Worm (Caenorhabditis elegans) whole organism, late embryonic: ENCODE results near the gene F01D5.2.
A peak's percentile ranks its signal among the peaks of the same experiment; 100 is the strongest.
"Not testable (repeated sequence)": the region's sequence is repeated elsewhere in the genome, so short reads cannot be mapped to it uniquely, and the experiment has no call there.

ENCODE experiments used
- C08G9.2 ChIP-seq: sonication (generic microtip); optimal IDR thresholded peaks from 2 replicates; lab custom pipeline; 2016; ENCODE audit warnings: mild to moderate bottlenecking, missing genetic modification characterization, moderate library complexity, missing compliant biosample characterization
- C38D4.7 ChIP-seq: fragments of 200-800 bp; sonication (Bioruptor generic); optimal IDR thresholded peaks from 2 replicates; lab custom pipeline; 2018; ENCODE audit warnings: mild to moderate bottlenecking, missing genetic modification characterization, moderate library complexity, missing compliant biosample characterization
- F13H6.1 ChIP-seq: sonication (generic microtip); optimal IDR thresholded peaks from 2 replicates; lab custom pipeline; 2016; ENCODE audit warnings: missing genetic modification characterization, missing compliant biosample characterization
- T23F11.4 ChIP-seq: fragments of 200-800 bp; sonication (Bioruptor generic); optimal IDR thresholded peaks from 2 replicates; lab custom pipeline; 2018; ENCODE audit warnings: mild to moderate bottlenecking, missing genetic modification characterization, missing compliant biosample characterization
- ahr-1 ChIP-seq: sonication (generic microtip); optimal IDR thresholded peaks from 2 replicates; lab custom pipeline; 2016; ENCODE audit warnings: missing genetic modification characterization, missing compliant biosample characterization
- ama-1 ChIP-seq: fragments of 150-350 bp; optimal IDR thresholded peaks from 2 replicates; lab custom pipeline; 2014
- ceh-14 ChIP-seq: sonication (generic microtip); optimal IDR thresholded peaks from 2 replicates; lab custom pipeline; 2016; ENCODE audit warnings: missing genotype, missing genetic modification characterization, missing compliant biosample characterization
- ceh-18 ChIP-seq: sonication (generic microtip); optimal IDR thresholded peaks from 2 replicates; lab custom pipeline; 2016; ENCODE audit warnings: missing genetic modification characterization, missing compliant biosample characterization
- ceh-22 ChIP-seq: sonication (generic microtip); optimal IDR thresholded peaks from 2 replicates; lab custom pipeline; 2017; ENCODE audit warnings: missing biosample characterization, missing genetic modification characterization
- ceh-24 ChIP-seq: sonication (generic microtip); optimal IDR thresholded peaks from 2 replicates; lab custom pipeline; 2016; ENCODE audit warnings: mild to moderate bottlenecking, missing genetic modification characterization, missing compliant biosample characterization
- ceh-31 ChIP-seq: sonication (generic microtip); optimal IDR thresholded peaks from 2 replicates; lab custom pipeline; 2016; ENCODE audit warnings: missing genetic modification characterization, missing compliant biosample characterization
- ceh-34 ChIP-seq: sonication (generic microtip); optimal IDR thresholded peaks from 2 replicates; lab custom pipeline; 2016; ENCODE audit warnings: mild to moderate bottlenecking, missing genetic modification characterization, missing compliant biosample characterization
- ceh-45 ChIP-seq: fragments of 200-800 bp; sonication (Bioruptor generic); IDR thresholded peaks from 2 replicates; pipeline ENCODE4 v1.3.6; 2022; ENCODE audit warnings: missing genetic modification reagents, missing genetic modification characterization, missing compliant biosample characterization
- ceh-48 ChIP-seq: sonication (generic microtip); optimal IDR thresholded peaks from 2 replicates; lab custom pipeline; 2016; ENCODE audit warnings: missing genetic modification characterization, inconsistent platforms, missing compliant biosample characterization
- ceh-6 ChIP-seq: fragments of 200-800 bp; sonication (Bioruptor generic); optimal IDR thresholded peaks from 2 replicates; lab custom pipeline; 2018; ENCODE audit warnings: mild to moderate bottlenecking, missing genetic modification characterization, missing compliant biosample characterization
- ceh-9 ChIP-seq: sonication (generic microtip); optimal IDR thresholded peaks from 2 replicates; lab custom pipeline; 2016; ENCODE audit warnings: mild to moderate bottlenecking, missing genetic modification characterization, inconsistent platforms, missing compliant biosample characterization
- elt-2 ChIP-seq: sonication (generic microtip); optimal IDR thresholded peaks from 2 replicates; lab custom pipeline; 2016; ENCODE audit warnings: missing genetic modification reagents, missing genetic modification characterization, missing compliant biosample characterization
- elt-4 ChIP-seq: sonication (generic microtip); optimal IDR thresholded peaks from 2 replicates; lab custom pipeline; 2016; ENCODE audit warnings: missing genetic modification characterization, missing compliant biosample characterization
- eyg-1 ChIP-seq: sonication (generic microtip); optimal IDR thresholded peaks from 2 replicates; lab custom pipeline; 2016; ENCODE audit warnings: missing genotype, missing genetic modification characterization, missing compliant biosample characterization
- fkh-10 ChIP-seq: fragments of 150-350 bp; optimal IDR thresholded peaks from 2 replicates; lab custom pipeline; 2014; ENCODE audit warnings: missing biosample characterization, missing genetic modification reagents, missing genetic modification characterization
- hlh-13 ChIP-seq: fragments of 200-800 bp; sonication (Bioruptor generic); optimal IDR thresholded peaks from 2 replicates; lab custom pipeline; 2018; ENCODE audit warnings: mild to moderate bottlenecking, missing genetic modification characterization, missing compliant biosample characterization
- hlh-15 ChIP-seq: sonication (generic microtip); optimal IDR thresholded peaks from 2 replicates; lab custom pipeline; 2016; ENCODE audit warnings: missing genetic modification characterization, missing compliant biosample characterization
- hlh-30 ChIP-seq: sonication (generic microtip); optimal IDR thresholded peaks from 2 replicates; lab custom pipeline; 2017; ENCODE audit warnings: antibody characterized with exemption, missing genetic modification characterization, missing compliant biosample characterization; ENCODE audit not compliant: insufficient read depth
- hlh-8 ChIP-seq: sonication (generic microtip); optimal IDR thresholded peaks from 2 replicates; lab custom pipeline; 2016; ENCODE audit warnings: missing genotype, missing genetic modification characterization, missing compliant biosample characterization
- lin-11 ChIP-seq: fragments of 200-800 bp; sonication (Bioruptor generic); optimal IDR thresholded peaks from 2 replicates; lab custom pipeline; 2018; ENCODE audit warnings: mild to moderate bottlenecking, missing genetic modification characterization, missing compliant biosample characterization
- nfya-1 ChIP-seq: sonication (generic microtip); optimal IDR thresholded peaks from 2 replicates; lab custom pipeline; 2017; ENCODE audit warnings: missing genetic modification characterization, mild to moderate bottlenecking, missing compliant biosample characterization, antibody characterized with exemption, moderate library complexity
- nhr-11 ChIP-seq: fragments of 150-350 bp; optimal IDR thresholded peaks from 2 replicates; lab custom pipeline; 2014; ENCODE audit warnings: missing biosample characterization, missing genetic modification characterization
- nhr-232 ChIP-seq: sonication (generic microtip); optimal IDR thresholded peaks from 2 replicates; lab custom pipeline; 2016; ENCODE audit warnings: missing genetic modification characterization, missing compliant biosample characterization
- npax-4 ChIP-seq: sonication (generic microtip); optimal IDR thresholded peaks from 2 replicates; lab custom pipeline; 2016; ENCODE audit warnings: missing genetic modification characterization, missing compliant biosample characterization
- pag-3 ChIP-seq: sonication (generic microtip); optimal IDR thresholded peaks from 2 replicates; lab custom pipeline; 2016; ENCODE audit warnings: missing compliant biosample characterization, missing genetic modification characterization, borderline replicate concordance
- pax-1 ChIP-seq: fragments of 150-350 bp; optimal IDR thresholded peaks from 2 replicates; lab custom pipeline; 2014; ENCODE audit warnings: missing biosample characterization, missing genetic modification characterization
- pha-2 ChIP-seq: sonication (generic microtip); optimal IDR thresholded peaks from 2 replicates; lab custom pipeline; 2017; ENCODE audit warnings: mild to moderate bottlenecking, missing genetic modification characterization, missing compliant biosample characterization
- pros-1 ChIP-seq: fragments of 150-350 bp; optimal IDR thresholded peaks from 2 replicates; lab custom pipeline; 2014; ENCODE audit warnings: missing biosample characterization, missing genetic modification reagents, missing genetic modification characterization
- rnt-1 ChIP-seq: sonication (generic microtip); optimal IDR thresholded peaks from 2 replicates; lab custom pipeline; 2016; ENCODE audit warnings: missing genetic modification characterization, missing compliant biosample characterization
- sdc-2 ChIP-seq: sonication (generic microtip); optimal IDR thresholded peaks from 2 replicates; lab custom pipeline; 2016; ENCODE audit warnings: missing genotype, missing genetic modification characterization, missing compliant biosample characterization
- unc-55 ChIP-seq: sonication (generic microtip); optimal IDR thresholded peaks from 2 replicates; lab custom pipeline; 2017; ENCODE audit warnings: missing biosample characterization, missing genetic modification reagents, missing genetic modification characterization
- zip-5 ChIP-seq: sonication (generic microtip); optimal IDR thresholded peaks from 2 replicates; lab custom pipeline; 2016; ENCODE audit warnings: missing genetic modification characterization, missing compliant biosample characterization
- ztf-16 ChIP-seq: sonication (generic microtip); optimal IDR thresholded peaks from 2 replicates; lab custom pipeline; 2017; ENCODE audit warnings: missing genetic modification characterization, missing compliant biosample characterization

F01D5.2 gene

ce11 chrII:14004770-14005169, 5.9 kb upstream of the F01D5.2 start:
- no peak for TF ChIP-seq fkh-10 (GFP tag; lab: Kevin White, UChicago)
- TF ChIP-seq ceh-31 (tag; lab: Kevin White, UChicago), result peak; percentile 21

- no peak for TF ChIP-seq pros-1
- TF ChIP-seq C38D4.7 (GFP tag; lab: Kevin White, UChicago), result no peak
- TF ChIP-seq ceh-24 (tag; lab: Kevin White, UChicago), result no peak
- no peak for TF ChIP-seq ceh-9 (tag; lab: Kevin White, UChicago)
- no peak for TF ChIP-seq nhr-232 (tag; lab: Kevin White, UChicago)
- no peak for TF ChIP-seq ceh-6 (GFP tag; lab: Kevin White, UChicago)
- TF ChIP-seq lin-11, result no peak
- no peak for TF ChIP-seq elt-4
- no peak for TF ChIP-seq pag-3
Measured at ce11 chrII:14003821-14004430, 5.1 kb upstream of the F01D5.2 start.

- no peak for TF ChIP-seq ceh-45
- TF ChIP-seq pha-2, result no peak
- no peak for TF ChIP-seq pax-1 (tag; lab: Kevin White, UChicago)
- no peak for TF ChIP-seq hlh-13
- no peak for TF ChIP-seq C08G9.2 (tag; lab: Kevin White, UChicago)
- TF ChIP-seq hlh-15 (tag; lab: Kevin White, UChicago), result no peak
- TF ChIP-seq T23F11.4 (GFP tag; lab: Kevin White, UChicago), result no peak
- no peak for TF ChIP-seq nfya-1 (tag; lab: Kevin White, UChicago)
- TF ChIP-seq ceh-14 (tag; lab: Kevin White, UChicago), result no peak
- TF ChIP-seq eyg-1, result no peak
- TF ChIP-seq npax-4 (tag; lab: Kevin White, UChicago), result no peak
- no peak for TF ChIP-seq unc-55 (GFP tag; lab: Kevin White, UChicago)
- TF ChIP-seq hlh-8 (tag; lab: Kevin White, UChicago), result no peak
- no peak for TF ChIP-seq ceh-22 (tag; lab: Kevin White, UChicago)
- TF ChIP-seq rnt-1 (tag; lab: Kevin White, UChicago), result no peak
Measured at ce11 chrII:14002200-14002599, 3.3 kb upstream of the F01D5.2 start, which contains the start of gene F01D5.5. Gene F01D5.5, minus strand, starts transcription at chrII:14002300.

- TF ChIP-seq nfya-1 (tag; lab: Kevin White, UChicago); elt-2; F13H6.1 (tag; lab: Kevin White, UChicago): not testable (repeated sequence)
Measured at ce11 chrII:14000044-14000443, 1.2 kb upstream of the F01D5.2 start, which contains the start of gene F01D5.3. Gene F01D5.3, minus strand, starts transcription at chrII:14000144.

- TF ChIP-seq sdc-2 (tag; lab: Kevin White, UChicago) (no peak), elt-2 (peak; percentile 13)
Measured at ce11 chrII:13997989-13998388, 875 bp downstream of the F01D5.2 start.

ce11 chrII:13997477-13997876, 1.4 kb downstream of the F01D5.2 start, which contains the start of gene F01D5.1:
Gene F01D5.1, minus strand, starts transcription at chrII:13997581.
- TF ChIP-seq ceh-18, result no peak
- no peak for TF ChIP-seq ztf-16
- TF ChIP-seq ceh-34 (tag; lab: Kevin White, UChicago), result no peak
- no peak for TF ChIP-seq nhr-11
- no peak for TF ChIP-seq hlh-30 (tag; lab: Kevin White, UChicago)
- TF ChIP-seq zip-5 (tag; lab: Kevin White, UChicago), result no peak
- no peak for TF ChIP-seq hlh-13
- no peak for TF ChIP-seq C38D4.7 (GFP tag; lab: Kevin White, UChicago)
- TF ChIP-seq hlh-15 (tag; lab: Kevin White, UChicago), result no peak
- no peak for TF ChIP-seq ceh-9 (tag; lab: Kevin White, UChicago)
- TF ChIP-seq ahr-1 (tag; lab: Kevin White, UChicago), result no peak
- no peak for TF ChIP-seq ceh-48 (tag; lab: Kevin White, UChicago)
- TF ChIP-seq lin-11, result no peak
- TF ChIP-seq nhr-232 (tag; lab: Kevin White, UChicago), result no peak
- TF ChIP-seq pros-1, result no peak
- no peak for TF ChIP-seq ama-1 (lab: Kevin White, UChicago)
- TF ChIP-seq hlh-8 (tag; lab: Kevin White, UChicago), result no peak
